Fruit fly (Drosophila melanogaster) whole organism, wandering third instar larva: ENCODE measurements around the gene wrm2.

Experiments
- Dfd ChIP-seq: fragments of >200 bp; optimal IDR thresholded peaks from 2 replicates; lab custom pipeline; 2017; ENCODE audit warnings: missing biosample characterization, missing genetic modification characterization
- Dif ChIP-seq: fragments of 200-275, 200-300 bp; sonication (Bioruptor generic); optimal IDR thresholded peaks from 2 replicates; lab custom pipeline; 2018; ENCODE audit warnings: missing biosample characterization, missing genetic modification characterization; ENCODE audit not compliant: partially characterized antibody
- GATAd ChIP-seq: sonication (Bioruptor generic); optimal IDR thresholded peaks from 2 replicates; lab custom pipeline; 2016; ENCODE audit warnings: missing biosample characterization, missing genetic modification characterization
- HLH106 ChIP-seq: fragments of 200-800 bp; optimal IDR thresholded peaks from 3 replicates; lab custom pipeline; 2019; ENCODE audit warnings: missing biosample characterization, mild to moderate bottlenecking, missing genetic modification characterization, moderate library complexity
- Hnf4 ChIP-seq: fragments of 200-800 bp; sonication (Bioruptor generic); optimal IDR thresholded peaks from 2 replicates; lab custom pipeline; 2016; ENCODE audit warnings: missing biosample characterization, mild to moderate bottlenecking, missing genetic modification characterization
- Hr78 ChIP-seq: fragments of >200 bp; optimal IDR thresholded peaks from 2 replicates; lab custom pipeline; 2017; ENCODE audit warnings: missing biosample characterization, missing genetic modification characterization
- Jra ChIP-seq: sonication (Bioruptor generic); optimal IDR thresholded peaks from 2 replicates; lab custom pipeline; 2016; ENCODE audit warnings: missing biosample characterization, missing genetic modification characterization
- Myc ChIP-seq: fragments of >200 bp; optimal IDR thresholded peaks from 2 replicates; lab custom pipeline; 2017
- N ChIP-seq: fragments of >200 bp; optimal IDR thresholded peaks from 2 replicates; lab custom pipeline; 2018; ENCODE audit warnings: missing biosample characterization, missing external identifiers, missing genetic modification characterization
- Rel ChIP-seq, 2 experiments: fragments of 200-800 bp; sonication (Bioruptor generic) in 1 of 2; optimal IDR thresholded peaks; 2 replicates in 1 of 2; 3 replicates in 1 of 2; lab custom pipeline; 2016 to 2019; ENCODE audit warnings: mild to moderate bottlenecking in 2 of 2, missing biosample characterization in 2 of 2, missing genetic modification characterization in 2 of 2, moderate library complexity in 1 of 2
- Sp1 ChIP-seq: fragments of 200-800 bp; sonication (Bioruptor generic); optimal IDR thresholded peaks from 3 replicates; lab custom pipeline; 2019; ENCODE audit warnings: missing biosample characterization, mild to moderate bottlenecking, missing genetic modification characterization, moderate library complexity
- Vsx2 ChIP-seq: fragments of 200-300, 225-300 bp; sonication (Bioruptor generic); optimal IDR thresholded peaks from 2 replicates; lab custom pipeline; 2018; ENCODE audit warnings: missing biosample characterization, missing genetic modification characterization; ENCODE audit not compliant: partially characterized antibody
- dl ChIP-seq, 2 experiments: fragments of 175-275, 200-275 bp in 1 of 2; fragments of 200-275 bp in 1 of 2; sonication (Bioruptor generic); optimal IDR thresholded peaks; lab custom pipeline; 2018; ENCODE audit warnings: mild to moderate bottlenecking in 2 of 2, missing biosample characterization in 2 of 2, missing genetic modification characterization in 2 of 2, moderate library complexity in 2 of 2; ENCODE audit not compliant: partially characterized antibody in 2 of 2, insufficient read depth in 1 of 2
- dsf ChIP-seq: sonication (Bioruptor generic); optimal IDR thresholded peaks from 2 replicates; lab custom pipeline; 2016; ENCODE audit warnings: missing biosample characterization, missing genetic modification characterization, borderline replicate concordance
- ey ChIP-seq: fragments of 200-800 bp; sonication (Bioruptor generic); optimal IDR thresholded peaks from 2 replicates; lab custom pipeline; 2016; ENCODE audit warnings: missing biosample characterization, missing genetic modification characterization
- foxo ChIP-seq, 2 experiments: fragments of 200-800 bp; sonication (Bioruptor generic); optimal IDR thresholded peaks; 2 replicates in 1 of 2; 3 replicates in 1 of 2; lab custom pipeline; 2016 to 2017; ENCODE audit warnings: missing biosample characterization in 2 of 2, missing genetic modification characterization in 2 of 2
- fru ChIP-seq: fragments of 200-800 bp; sonication (Bioruptor generic); optimal IDR thresholded peaks from 3 replicates; lab custom pipeline; 2016; ENCODE audit warnings: missing biosample characterization, mild to moderate bottlenecking, missing genetic modification characterization
- h ChIP-seq: fragments of 200-800 bp; sonication (Bioruptor generic); optimal IDR thresholded peaks from 3 replicates; lab custom pipeline; 2016; ENCODE audit warnings: missing biosample characterization, mild to moderate bottlenecking, missing genetic modification characterization
- jim ChIP-seq: fragments of 175-275, 200-325 bp; sonication (Bioruptor generic); optimal IDR thresholded peaks from 2 replicates; lab custom pipeline; 2016; ENCODE audit warnings: missing biosample characterization, mild to moderate bottlenecking, missing genetic modification characterization
- pan ChIP-seq: fragments of >200 bp; optimal IDR thresholded peaks from 2 replicates; lab custom pipeline; 2017
- psq ChIP-seq: fragments of 200-800 bp; sonication (Bioruptor generic); optimal IDR thresholded peaks from 3 replicates; lab custom pipeline; 2017; ENCODE audit warnings: missing biosample characterization, mild to moderate bottlenecking, missing genetic modification characterization, moderate library complexity
- rgr ChIP-seq: fragments of 200-800 bp; sonication (Bioruptor generic); optimal IDR thresholded peaks from 3 replicates; lab custom pipeline; 2016; ENCODE audit warnings: missing biosample characterization, mild to moderate bottlenecking, missing genetic modification characterization
- sage ChIP-seq: fragments of 200-800 bp; sonication (Bioruptor generic); optimal IDR thresholded peaks from 2 replicates; lab custom pipeline; 2016; ENCODE audit warnings: missing biosample characterization, mild to moderate bottlenecking, missing genetic modification characterization
- usp ChIP-seq: fragments of >200 bp; optimal IDR thresholded peaks from 2 replicates; lab custom pipeline; 2017; ENCODE audit warnings: missing biosample characterization, missing genetic modification characterization
- woc ChIP-seq: sonication (Bioruptor generic); optimal IDR thresholded peaks from 2 replicates; lab custom pipeline; 2016; ENCODE audit warnings: missing biosample characterization, mild to moderate bottlenecking, missing genetic modification characterization

wrm2 gene

dm6 chr3L:7370231-7370882 lies 35.3 kb upstream of the wrm2 start (continued):
- TF ChIP-seq Sp1 (no peak), sage (GFP tag; lab: Kevin White, UChicago) (no peak)

- no peak for TF ChIP-seq HLH106 (tag; lab: Kevin White, UChicago)
- no peak for TF ChIP-seq sage (GFP tag; lab: Kevin White, UChicago)
- peak; percentile 4 for TF ChIP-seq Myc (lab: Kevin White, UChicago)
- TF ChIP-seq, all 38 proteins: peak for 1
These were observed 34.5 kb upstream of the wrm2 start, which contains the start of gene akirin for dm6 chr3L:7369543-7369942. akirin (plus strand) TSS chr3L:7369843.

dm6 chr3L:7368934-7369333 lies 33.9 kb upstream of the wrm2 start, which contains the start of gene Sh3beta:
Sh3beta (minus strand) TSS chr3L:7369260.
- TF ChIP-seq sage (GFP tag; lab: Kevin White, UChicago) (peak; percentile 20), Hr78 (GFP tag; lab: Kevin White, UChicago) (no peak)

- TF ChIP-seq fru (GFP tag; lab: Kevin White, UChicago) (peak; percentile 34), Dif (GFP tag; lab: Kevin White, UChicago) (no peak), GATAd (GFP tag; lab: Kevin White, UChicago) (no peak), HLH106 (tag; lab: Kevin White, UChicago) (peak; percentile 33), foxo (GFP tag; optimal IDR thresholded peaks at IDR 0.05; lab: Kevin White, UChicago) (peak in 1 of 2 experiments; percentile 2), h (GFP tag; lab: Kevin White, UChicago) (peak; percentile 16), sage (GFP tag; lab: Kevin White, UChicago) (peak; percentile 12), woc (GFP tag; lab: Kevin White, UChicago) (peak; percentile 30), N (GFP tag; lab: Kevin White, UChicago) (no peak), Jra (GFP tag; lab: Kevin White, UChicago) (peak; percentile 65), usp (no peak), Vsx2 (peak; percentile 97), Sp1 (peak; percentile 7), Rel (GFP tag; optimal IDR thresholded peaks at IDR 0.05; lab: Kevin White, UChicago) (no peak), Rel (tag; optimal IDR thresholded peaks at IDR 0.05; lab: Kevin White, UChicago) (peak; percentile 81), psq (GFP tag; lab: Kevin White, UChicago) (no peak), Hnf4 (GFP tag; lab: Kevin White, UChicago) (peak; percentile 41), ey (no peak), Myc (lab: Kevin White, UChicago) (no peak), rgr (GFP tag; lab: Kevin White, UChicago) (peak; percentile 10)
These were observed 33.0 kb upstream of the wrm2 start for dm6 chr3L:7367798-7368678.

dm6 chr3L:7364717-7365278 lies 29.8 kb upstream of the wrm2 start:
- peak; percentile 7 for TF ChIP-seq psq (GFP tag; lab: Kevin White, UChicago)
- TF ChIP-seq jim (GFP tag; lab: Kevin White, UChicago): no peak
- TF ChIP-seq dl (GFP tag; optimal IDR thresholded peaks at IDR 0.05; lab: Kevin White, UChicago; ENCODE audit: insufficient read depth in 1 of 2, partially characterized antibody in 2 of 2): no peak
- TF ChIP-seq Hnf4 (GFP tag; lab: Kevin White, UChicago): no peak

dm6 chr3L:7361095-7361522 lies 26.1 kb upstream of the wrm2 start:
- TF ChIP-seq Dfd (GFP tag; lab: Kevin White, UChicago) (no peak), Vsx2 (no peak), dsf (GFP tag; lab: Kevin White, UChicago) (no peak), Myc (lab: Kevin White, UChicago) (no peak), HLH106 (tag; lab: Kevin White, UChicago) (peak; percentile 8), woc (GFP tag; lab: Kevin White, UChicago) (no peak), sage (GFP tag; lab: Kevin White, UChicago) (no peak), pan (lab: Kevin White, UChicago) (no peak), dl (GFP tag; optimal IDR thresholded peaks at IDR 0.05; lab: Kevin White, UChicago; ENCODE audit: insufficient read depth in 1 of 2, partially characterized antibody in 2 of 2) (no peak), rgr (GFP tag; lab: Kevin White, UChicago) (no peak), usp (no peak), h (GFP tag; lab: Kevin White, UChicago) (peak; percentile 23)
